Fruit fly (Drosophila melanogaster) whole organism, wandering third instar larva: ENCODE measurements around the gene Cyfip.

Experiments
- Abd-B ChIP-seq: fragments of >200 bp; optimal IDR thresholded peaks from 2 replicates; lab custom pipeline; 2017; ENCODE audit warnings: missing biosample characterization, missing genetic modification characterization
- CG32264 ChIP-seq: fragments of 200-800 bp; sonication (Bioruptor generic); optimal IDR thresholded peaks from 2 replicates; lab custom pipeline; 2016; ENCODE audit warnings: missing biosample characterization, missing genetic modification characterization
- CG9705 ChIP-seq: fragments of 200-800 bp; sonication (Bioruptor generic); optimal IDR thresholded peaks from 2 replicates; lab custom pipeline; 2018; ENCODE audit warnings: missing biosample characterization, mild to moderate bottlenecking, missing genetic modification characterization
- CrebA ChIP-seq: fragments of 200-800 bp; sonication (Bioruptor generic); optimal IDR thresholded peaks from 2 replicates; lab custom pipeline; 2016; ENCODE audit warnings: missing biosample characterization, mild to moderate bottlenecking, missing genetic modification characterization, borderline replicate concordance
- Dfd ChIP-seq: fragments of >200 bp; optimal IDR thresholded peaks from 2 replicates; lab custom pipeline; 2017; ENCODE audit warnings: missing biosample characterization, missing genetic modification characterization
- Dif ChIP-seq: fragments of 200-275, 200-300 bp; sonication (Bioruptor generic); optimal IDR thresholded peaks from 2 replicates; lab custom pipeline; 2018; ENCODE audit warnings: missing biosample characterization, missing genetic modification characterization; ENCODE audit not compliant: partially characterized antibody
- GATAd ChIP-seq: sonication (Bioruptor generic); optimal IDR thresholded peaks from 2 replicates; lab custom pipeline; 2016; ENCODE audit warnings: missing biosample characterization, missing genetic modification characterization
- HLH106 ChIP-seq: fragments of 200-800 bp; optimal IDR thresholded peaks from 3 replicates; lab custom pipeline; 2019; ENCODE audit warnings: missing biosample characterization, mild to moderate bottlenecking, missing genetic modification characterization, moderate library complexity
- Hnf4 ChIP-seq: fragments of 200-800 bp; sonication (Bioruptor generic); optimal IDR thresholded peaks from 2 replicates; lab custom pipeline; 2016; ENCODE audit warnings: missing biosample characterization, mild to moderate bottlenecking, missing genetic modification characterization
- Hr78 ChIP-seq: fragments of >200 bp; optimal IDR thresholded peaks from 2 replicates; lab custom pipeline; 2017; ENCODE audit warnings: missing biosample characterization, missing genetic modification characterization
- Mio ChIP-seq: sonication (Bioruptor generic); optimal IDR thresholded peaks from 2 replicates; lab custom pipeline; 2016; ENCODE audit warnings: missing biosample characterization, missing genetic modification characterization
- Myc ChIP-seq: fragments of >200 bp; optimal IDR thresholded peaks from 2 replicates; lab custom pipeline; 2017
- N ChIP-seq: fragments of >200 bp; optimal IDR thresholded peaks from 2 replicates; lab custom pipeline; 2018; ENCODE audit warnings: missing biosample characterization, missing external identifiers, missing genetic modification characterization
- OdsH ChIP-seq: fragments of 200-800 bp; sonication (Bioruptor generic); optimal IDR thresholded peaks from 2 replicates; lab custom pipeline; 2016; ENCODE audit warnings: missing biosample characterization, mild to moderate bottlenecking, missing genetic modification characterization
- Rel ChIP-seq, 2 experiments: fragments of 200-800 bp; sonication (Bioruptor generic) in 1 of 2; optimal IDR thresholded peaks; 2 replicates in 1 of 2; 3 replicates in 1 of 2; lab custom pipeline; 2016 to 2019; ENCODE audit warnings: mild to moderate bottlenecking in 2 of 2, missing biosample characterization in 2 of 2, missing genetic modification characterization in 2 of 2, moderate library complexity in 1 of 2
- Sp1 ChIP-seq: fragments of 200-800 bp; sonication (Bioruptor generic); optimal IDR thresholded peaks from 3 replicates; lab custom pipeline; 2019; ENCODE audit warnings: missing biosample characterization, mild to moderate bottlenecking, missing genetic modification characterization, moderate library complexity
- Vsx2 ChIP-seq: fragments of 200-300, 225-300 bp; sonication (Bioruptor generic); optimal IDR thresholded peaks from 2 replicates; lab custom pipeline; 2018; ENCODE audit warnings: missing biosample characterization, missing genetic modification characterization; ENCODE audit not compliant: partially characterized antibody
- brk ChIP-seq: fragments of 200-800 bp; sonication (Bioruptor generic); optimal IDR thresholded peaks from 2 replicates; lab custom pipeline; 2016; ENCODE audit warnings: missing biosample characterization, mild to moderate bottlenecking, missing genetic modification characterization
- dl ChIP-seq, 2 experiments: fragments of 175-275, 200-275 bp in 1 of 2; fragments of 200-275 bp in 1 of 2; sonication (Bioruptor generic); optimal IDR thresholded peaks; lab custom pipeline; 2018; ENCODE audit warnings: mild to moderate bottlenecking in 2 of 2, missing biosample characterization in 2 of 2, missing genetic modification characterization in 2 of 2, moderate library complexity in 2 of 2; ENCODE audit not compliant: partially characterized antibody in 2 of 2, insufficient read depth in 1 of 2
- dmrt93B ChIP-seq: fragments of 200-800 bp; sonication (Bioruptor generic); optimal IDR thresholded peaks from 2 replicates; lab custom pipeline; 2018; ENCODE audit warnings: missing biosample characterization, mild to moderate bottlenecking, missing genetic modification characterization
- ey ChIP-seq: fragments of 200-800 bp; sonication (Bioruptor generic); optimal IDR thresholded peaks from 2 replicates; lab custom pipeline; 2016; ENCODE audit warnings: missing biosample characterization, missing genetic modification characterization
- fru ChIP-seq: fragments of 200-800 bp; sonication (Bioruptor generic); optimal IDR thresholded peaks from 3 replicates; lab custom pipeline; 2016; ENCODE audit warnings: missing biosample characterization, mild to moderate bottlenecking, missing genetic modification characterization
- jim ChIP-seq: fragments of 175-275, 200-325 bp; sonication (Bioruptor generic); optimal IDR thresholded peaks from 2 replicates; lab custom pipeline; 2016; ENCODE audit warnings: missing biosample characterization, mild to moderate bottlenecking, missing genetic modification characterization
- lola ChIP-seq: fragments of >200 bp; optimal IDR thresholded peaks from 2 replicates; lab custom pipeline; 2017; ENCODE audit warnings: missing biosample characterization, missing genetic modification characterization
- pan ChIP-seq: fragments of >200 bp; optimal IDR thresholded peaks from 2 replicates; lab custom pipeline; 2017
- psq ChIP-seq: fragments of 200-800 bp; sonication (Bioruptor generic); optimal IDR thresholded peaks from 3 replicates; lab custom pipeline; 2017; ENCODE audit warnings: missing biosample characterization, mild to moderate bottlenecking, missing genetic modification characterization, moderate library complexity
- rgr ChIP-seq: fragments of 200-800 bp; sonication (Bioruptor generic); optimal IDR thresholded peaks from 3 replicates; lab custom pipeline; 2016; ENCODE audit warnings: missing biosample characterization, mild to moderate bottlenecking, missing genetic modification characterization
- sage ChIP-seq: fragments of 200-800 bp; sonication (Bioruptor generic); optimal IDR thresholded peaks from 2 replicates; lab custom pipeline; 2016; ENCODE audit warnings: missing biosample characterization, mild to moderate bottlenecking, missing genetic modification characterization
- sv ChIP-seq: fragments of 200-800 bp; sonication (Bioruptor generic); optimal IDR thresholded peaks from 3 replicates; lab custom pipeline; 2016; ENCODE audit warnings: missing biosample characterization, missing genetic modification characterization
- usp ChIP-seq: fragments of >200 bp; optimal IDR thresholded peaks from 2 replicates; lab custom pipeline; 2017; ENCODE audit warnings: missing biosample characterization, missing genetic modification characterization

The Cyfip gene

dm6 chr3R:15297904-15298303 lies 35.2 kb upstream of the Cyfip start (continued):
- TF ChIP-seq brk (GFP tag; lab: Kevin White, UChicago) (no peak), psq (GFP tag; lab: Kevin White, UChicago) (peak; percentile 94), N (GFP tag; lab: Kevin White, UChicago) (no peak), Sp1 (no peak), fru (GFP tag; lab: Kevin White, UChicago) (no peak), OdsH (GFP tag; lab: Kevin White, UChicago) (no peak), HLH106 (tag; lab: Kevin White, UChicago) (no peak), Hr78 (GFP tag; lab: Kevin White, UChicago) (no peak), dl (GFP tag; optimal IDR thresholded peaks at IDR 0.05; lab: Kevin White, UChicago; ENCODE audit: insufficient read depth in 1 of 2, partially characterized antibody in 2 of 2) (peak in 1 of 2 experiments; percentile 17), Dfd (no peak), usp (GFP tag; lab: Kevin White, UChicago) (no peak)

dm6 chr3R:15305246-15305645 lies 27.8 kb upstream of the Cyfip start:
- TF ChIP-seq Dfd (peak; percentile 96), usp (GFP tag; lab: Kevin White, UChicago) (no peak)

- no peak for TF ChIP-seq GATAd
- no peak for TF ChIP-seq HLH106 (tag; lab: Kevin White, UChicago)
- no peak for TF ChIP-seq Mio (GFP tag; lab: Kevin White, UChicago)
- TF ChIP-seq Abd-B (GFP tag; lab: Kevin White, UChicago): no peak
- TF ChIP-seq ey: no peak
- no peak for TF ChIP-seq N (GFP tag; lab: Kevin White, UChicago)
- TF ChIP-seq Dif (GFP tag; lab: Kevin White, UChicago): no peak
- TF ChIP-seq CG9705 (GFP tag; lab: Kevin White, UChicago): no peak
- no peak for TF ChIP-seq jim (GFP tag; lab: Kevin White, UChicago)
- no peak for TF ChIP-seq rgr (GFP tag; lab: Kevin White, UChicago)
- TF ChIP-seq dl (GFP tag; optimal IDR thresholded peaks at IDR 0.05; lab: Kevin White, UChicago; ENCODE audit: insufficient read depth in 1 of 2, partially characterized antibody in 2 of 2): no peak
- TF ChIP-seq lola (GFP tag; lab: Kevin White, UChicago): no peak
- no peak for TF ChIP-seq CG32264 (GFP tag; lab: Kevin White, UChicago)
- TF ChIP-seq sv: no peak
- TF ChIP-seq Hr78 (GFP tag; lab: Kevin White, UChicago): no peak
- no peak for TF ChIP-seq CrebA
- no peak for TF ChIP-seq sage
- no peak for TF ChIP-seq Vsx2 (GFP tag; lab: Kevin White, UChicago)
- no peak for TF ChIP-seq dmrt93B (GFP tag; lab: Kevin White, UChicago)
These were observed 23.1 kb upstream of the Cyfip start, which contains the start of gene Tm2 for dm6 chr3R:15309924-15310323. Gene Tm2, plus strand, starts transcription at chr3R:15310193.

dm6 chr3R:15310695-15311094 lies 22.4 kb upstream of the Cyfip start:
- TF ChIP-seq dl (GFP tag; optimal IDR thresholded peaks at IDR 0.05; lab: Kevin White, UChicago; ENCODE audit: insufficient read depth in 1 of 2, partially characterized antibody in 2 of 2) (no peak), GATAd (no peak), sage (no peak)

dm6 chr3R:15313836-15314235 lies 19.2 kb upstream of the Cyfip start:
- TF ChIP-seq Hnf4 (GFP tag; lab: Kevin White, UChicago): no peak

dm6 chr3R:15316326-15316725 lies 16.7 kb upstream of the Cyfip start, which contains the start of gene CG14866:
Gene CG14866, plus strand, starts transcription at chr3R:15316471.
- no peak for TF ChIP-seq pan (lab: Kevin White, UChicago)
- TF ChIP-seq Rel (GFP tag; optimal IDR thresholded peaks at IDR 0.05; lab: Kevin White, UChicago): no peak
- TF ChIP-seq Rel (tag; optimal IDR thresholded peaks at IDR 0.05; lab: Kevin White, UChicago): no peak
- no peak for TF ChIP-seq Myc
- TF ChIP-seq jim (GFP tag; lab: Kevin White, UChicago): no peak
